Worm (Caenorhabditis elegans) whole organism, young adult: ENCODE data around the gene gmpr-1.
A peak's percentile ranks its signal among the peaks of the same experiment; 100 is the strongest.

Source experiments
- B0019.2 ChIP-seq: fragments of 200-800 bp; sonication (Bioruptor generic); conservative IDR thresholded peaks from 2 replicates; pipeline ENCODE4 v1.3.6; 2022; ENCODE audit warnings: missing genetic modification reagents, missing genetic modification characterization, missing compliant biosample characterization
- C06A6.2 ChIP-seq: fragments of 200-800 bp; sonication (Bioruptor generic); conservative IDR thresholded peaks from 2 replicates; pipeline ENCODE4 v1.3.6; 2022; ENCODE audit warnings: missing genetic modification characterization, missing compliant biosample characterization
- D2030.7 ChIP-seq: fragments of 200-800 bp; sonication (Bioruptor generic); IDR thresholded peaks from 2 replicates; pipeline ENCODE4 v1.3.6; 2022; ENCODE audit warnings: missing genetic modification reagents, missing genetic modification characterization, missing compliant biosample characterization
- F10E7.11 ChIP-seq: sonication (generic microtip); optimal IDR thresholded peaks from 2 replicates; lab custom pipeline; 2017; ENCODE audit warnings: mild to moderate bottlenecking, missing genetic modification characterization, moderate library complexity, missing compliant biosample characterization
- F39B2.1 ChIP-seq: fragments of 200-800 bp; sonication (Bioruptor generic); IDR thresholded peaks from 2 replicates; pipeline ENCODE4 v1.3.6; 2022; ENCODE audit warnings: missing genetic modification reagents, missing genetic modification characterization, missing compliant biosample characterization
- F49E8.2 ChIP-seq: sonication (generic microtip); optimal IDR thresholded peaks from 3 replicates; lab custom pipeline; 2017; ENCODE audit warnings: missing genetic modification characterization, mild to moderate bottlenecking, missing compliant biosample characterization, antibody characterized with exemption, moderate library complexity; ENCODE audit not compliant: insufficient read depth
- F52B5.7 ChIP-seq: sonication (generic microtip); optimal IDR thresholded peaks from 2 replicates; lab custom pipeline; 2016; ENCODE audit warnings: mild to moderate bottlenecking, missing genetic modification characterization, missing compliant biosample characterization
- Y53F4B.3 ChIP-seq: fragments of 200-800 bp; sonication (Bioruptor generic); IDR thresholded peaks from 2 replicates; pipeline ENCODE4 v1.3.6; 2022; ENCODE audit warnings: missing genetic modification reagents, missing genetic modification characterization, missing compliant biosample characterization
- Y53G8AR.9 ChIP-seq: fragments of 200-800 bp; sonication (Bioruptor generic); conservative IDR thresholded peaks from 2 replicates; pipeline ENCODE4 v1.3.6; 2022; ENCODE audit warnings: missing genetic modification reagents, missing genetic modification characterization, missing compliant biosample characterization
- Y56A3A.18 ChIP-seq: fragments of 200-800 bp; sonication (Bioruptor generic); IDR thresholded peaks from 2 replicates; pipeline ENCODE4 v1.3.6; 2022; ENCODE audit warnings: missing genetic modification reagents, missing genetic modification characterization, missing compliant biosample characterization
- Y79H2A.3 ChIP-seq: fragments of 200-800 bp; sonication (Bioruptor generic); conservative IDR thresholded peaks from 2 replicates; pipeline ENCODE4 v1.3.6; 2022; ENCODE audit warnings: missing genetic modification reagents, missing genetic modification characterization, missing compliant biosample characterization
- akir-1 ChIP-seq: fragments of 200-800 bp; sonication (Bioruptor generic); optimal IDR thresholded peaks from 2 replicates; lab custom pipeline; 2018; ENCODE audit warnings: mild to moderate bottlenecking, missing genetic modification characterization, moderate library complexity, missing compliant biosample characterization
- ama-1 ChIP-seq, 3 experiments: fragments of 150-350 bp in 1 of 3; sonication (generic microtip) in 2 of 3; optimal IDR thresholded peaks; 2 replicates each; lab custom pipeline; 2014 to 2018; ENCODE audit warnings: missing biosample characterization in 2 of 3, missing genetic modification characterization in 2 of 3, missing genetic modification reagents in 2 of 3
- aptf-2 ChIP-seq: fragments of 200-800 bp; sonication (Bioruptor generic); conservative IDR thresholded peaks from 2 replicates; pipeline ENCODE4 v1.3.6; 2022; ENCODE audit warnings: missing genetic modification reagents, missing genetic modification characterization, missing compliant biosample characterization
- atf-7 ChIP-seq: sonication (generic microtip); optimal IDR thresholded peaks from 2 replicates; lab custom pipeline; 2017; ENCODE audit warnings: mild to moderate bottlenecking, missing genetic modification characterization, missing compliant biosample characterization
- athp-1 ChIP-seq: sonication (generic microtip); optimal IDR thresholded peaks from 2 replicates; lab custom pipeline; 2017; ENCODE audit warnings: mild to moderate bottlenecking, missing genetic modification characterization, missing compliant biosample characterization
- attf-5 ChIP-seq: fragments of 200-800 bp; sonication (Bioruptor generic); optimal IDR thresholded peaks from 2 replicates; lab custom pipeline; 2018; ENCODE audit warnings: mild to moderate bottlenecking, missing genetic modification characterization, missing compliant biosample characterization
- bed-1 ChIP-seq: fragments of 200-800 bp; sonication (Bioruptor generic); IDR thresholded peaks from 2 replicates; pipeline ENCODE4 v1.3.6; 2022; ENCODE audit warnings: missing genetic modification reagents, missing genetic modification characterization, missing compliant biosample characterization
- chd-7 ChIP-seq: sonication (generic microtip); optimal IDR thresholded peaks from 2 replicates; lab custom pipeline; 2016; ENCODE audit warnings: mild to moderate bottlenecking, missing genetic modification characterization, moderate library complexity, missing compliant biosample characterization
- die-1 ChIP-seq: sonication (generic microtip); optimal IDR thresholded peaks from 2 replicates; lab custom pipeline; 2016; ENCODE audit warnings: missing genotype, mild to moderate bottlenecking, missing genetic modification characterization, missing compliant biosample characterization
- dox-1 ChIP-seq: fragments of 200-800 bp; sonication (Bioruptor generic); IDR thresholded peaks from 2 replicates; pipeline ENCODE4 v1.3.6; 2022; ENCODE audit warnings: missing genetic modification reagents, missing genetic modification characterization, missing compliant biosample characterization
- dpff-1 ChIP-seq: sonication (generic microtip); optimal IDR thresholded peaks from 2 replicates; lab custom pipeline; 2017; ENCODE audit warnings: mild to moderate bottlenecking, missing genetic modification characterization, missing compliant biosample characterization
- egl-18 ChIP-seq: fragments of 200-800 bp; sonication (Bioruptor generic); IDR thresholded peaks from 2 replicates; pipeline ENCODE4 v1.3.6; 2022; ENCODE audit warnings: missing genetic modification reagents, missing genetic modification characterization, missing compliant biosample characterization
- ekl-4 ChIP-seq: fragments of 200-800 bp; sonication (Bioruptor generic); IDR thresholded peaks from 2 replicates; pipeline ENCODE4 v1.3.6; 2022; ENCODE audit warnings: missing genetic modification reagents, missing genetic modification characterization, missing compliant biosample characterization
- ets-4 ChIP-seq: fragments of 200-800 bp; sonication (Bioruptor generic); optimal IDR thresholded peaks from 2 replicates; lab custom pipeline; 2018; ENCODE audit warnings: mild to moderate bottlenecking, missing genetic modification characterization, missing compliant biosample characterization
- hlh-26 ChIP-seq: fragments of 200-800 bp; sonication (Bioruptor generic); conservative IDR thresholded peaks from 2 replicates; pipeline ENCODE4 v1.3.6; 2022; ENCODE audit warnings: missing genetic modification reagents, missing genetic modification characterization, missing compliant biosample characterization
- lag-1 ChIP-seq: fragments of 200-800 bp; sonication (Bioruptor generic); IDR thresholded peaks from 2 replicates; pipeline ENCODE4 v1.3.6; 2022; ENCODE audit warnings: missing genetic modification reagents, missing genetic modification characterization, missing compliant biosample characterization
- let-607 ChIP-seq, 2 experiments: fragments of 200-800 bp in 1 of 2; sonication (Bioruptor generic) in 1 of 2; sonication (generic microtip) in 1 of 2; optimal IDR thresholded peaks; 2 replicates each; lab custom pipeline; 2016 to 2018; ENCODE audit warnings: mild to moderate bottlenecking in 2 of 2, missing compliant biosample characterization in 2 of 2, missing genetic modification characterization in 2 of 2, moderate library complexity in 2 of 2, missing genotype in 1 of 2
- lin-26 ChIP-seq: fragments of 200-800 bp; sonication (Bioruptor generic); IDR thresholded peaks from 2 replicates; pipeline ENCODE4 v1.3.6; 2022; ENCODE audit warnings: missing genetic modification reagents, missing genetic modification characterization, missing compliant biosample characterization
- lin-40 ChIP-seq: sonication (generic microtip); optimal IDR thresholded peaks from 2 replicates; lab custom pipeline; 2016; ENCODE audit warnings: missing genetic modification characterization, mild to moderate bottlenecking, missing compliant biosample characterization, missing genotype, missing genetic modification reagents
- lin-54 ChIP-seq: fragments of 200-800 bp; sonication (Bioruptor generic); optimal IDR thresholded peaks from 2 replicates; lab custom pipeline; 2018; ENCODE audit warnings: mild to moderate bottlenecking, missing genetic modification characterization, missing compliant biosample characterization
- lsl-1 ChIP-seq: fragments of 200-800 bp; sonication (Bioruptor generic); optimal IDR thresholded peaks from 2 replicates; lab custom pipeline; 2018; ENCODE audit warnings: mild to moderate bottlenecking, missing genetic modification characterization, moderate library complexity, missing compliant biosample characterization
- mcd-1 ChIP-seq: fragments of 200-800 bp; sonication (Bioruptor generic); IDR thresholded peaks from 2 replicates; pipeline ENCODE4 v1.3.6; 2022; ENCODE audit warnings: missing genetic modification reagents, missing genetic modification characterization, missing compliant biosample characterization
- mes-4 ChIP-seq: sonication (generic microtip); optimal IDR thresholded peaks from 2 replicates; lab custom pipeline; 2016; ENCODE audit warnings: missing genotype, missing genetic modification characterization, missing compliant biosample characterization
- nfya-1 ChIP-seq: sonication (generic microtip); optimal IDR thresholded peaks from 2 replicates; lab custom pipeline; 2017; ENCODE audit warnings: antibody characterized with exemption, missing compliant biosample characterization, missing genetic modification characterization, borderline replicate concordance; ENCODE audit not compliant: insufficient read depth
- nhr-27 ChIP-seq: fragments of 200-800 bp; sonication (Bioruptor generic); optimal IDR thresholded peaks from 2 replicates; lab custom pipeline; 2018; ENCODE audit warnings: mild to moderate bottlenecking, missing genetic modification characterization, moderate library complexity, missing compliant biosample characterization
- nhr-80 ChIP-seq: sonication (generic microtip); optimal IDR thresholded peaks from 2 replicates; lab custom pipeline; 2016; ENCODE audit warnings: missing genetic modification characterization, missing compliant biosample characterization
- pbrm-1 ChIP-seq: fragments of 200-800 bp; sonication (Bioruptor generic); IDR thresholded peaks from 2 replicates; pipeline ENCODE4 v1.3.6; 2022; ENCODE audit warnings: missing genetic modification reagents, missing genetic modification characterization, missing compliant biosample characterization
- rcor-1 ChIP-seq: fragments of 200-800 bp; sonication (Bioruptor generic); IDR thresholded peaks from 2 replicates; pipeline ENCODE4 v1.3.6; 2022; ENCODE audit warnings: missing genetic modification reagents, missing genetic modification characterization, missing compliant biosample characterization
- snpc-1.3 ChIP-seq: sonication (generic microtip); optimal IDR thresholded peaks from 2 replicates; lab custom pipeline; 2017; ENCODE audit warnings: missing genetic modification characterization, mild to moderate bottlenecking, missing compliant biosample characterization, antibody characterized with exemption, moderate library complexity, missing genotype, missing genetic modification reagents; ENCODE audit not compliant: insufficient read depth
- snpc-4 ChIP-seq, 5 experiments: fragments of 150-350 bp in 1 of 5; sonication (generic microtip) in 4 of 5; optimal IDR thresholded peaks; 2 replicates each; lab custom pipeline; 2014 to 2018; ENCODE audit warnings: missing genetic modification characterization in 5 of 5, missing biosample characterization in 3 of 5, antibody characterized with exemption in 2 of 5, mild to moderate bottlenecking in 2 of 5, missing compliant biosample characterization in 2 of 5, missing genotype in 2 of 5, moderate library complexity in 2 of 5, missing genetic modification reagents in 1 of 5
- tbp1 ChIP-seq: fragments of 200-800 bp; sonication (Bioruptor generic); optimal IDR thresholded peaks from 2 replicates; lab custom pipeline; 2018; ENCODE audit warnings: mild to moderate bottlenecking, missing genetic modification characterization, missing compliant biosample characterization
- tlf-1 ChIP-seq: fragments of 200-800 bp; sonication (Bioruptor generic); optimal IDR thresholded peaks from 2 replicates; lab custom pipeline; 2018; ENCODE audit warnings: mild to moderate bottlenecking, missing genetic modification characterization, missing compliant biosample characterization
- unc-130 ChIP-seq: sonication (generic microtip); optimal IDR thresholded peaks from 2 replicates; lab custom pipeline; 2016; ENCODE audit warnings: missing genetic modification reagents, missing genetic modification characterization, missing compliant biosample characterization
- zim-3 ChIP-seq: sonication (generic microtip); optimal IDR thresholded peaks from 2 replicates; lab custom pipeline; 2017; ENCODE audit warnings: mild to moderate bottlenecking, missing genetic modification characterization, moderate library complexity, missing compliant biosample characterization
- ztf-18 ChIP-seq: sonication (generic microtip); optimal IDR thresholded peaks from 2 replicates; lab custom pipeline; 2016; ENCODE audit warnings: missing genotype, mild to moderate bottlenecking, missing genetic modification characterization, missing compliant biosample characterization
- ztf-3 ChIP-seq: fragments of 200-800 bp; sonication (Bioruptor generic); optimal IDR thresholded peaks from 2 replicates; lab custom pipeline; 2018; ENCODE audit warnings: mild to moderate bottlenecking, missing genetic modification characterization, missing compliant biosample characterization

The gmpr-1 gene

ce11 chrV:4373656-4374055 is 2.5 kb upstream of the gmpr-1 start:
- TF ChIP-seq akir-1 (GFP tag; lab: Kevin White, UChicago) (no peak), C06A6.2 (GFP tag; lab: Robert Waterston, UW) (no peak), ztf-3 (no peak), lag-1 (GFP tag; lab: Robert Waterston, UW) (no peak), die-1 (tag; lab: Kevin White, UChicago) (no peak), dpff-1 (tag; lab: Kevin White, UChicago) (no peak), nhr-80 (tag; lab: Kevin White, UChicago) (no peak), zim-3 (no peak), lin-26 (GFP tag; lab: Robert Waterston, UW) (no peak), snpc-4 (GFP tag; optimal IDR thresholded peaks at IDR 0.05; lab: Kevin White, UChicago) (no peak), snpc-4 (tag; optimal IDR thresholded peaks at IDR 0.05; lab: Kevin White, UChicago) (peak in 1 of 4 experiments; percentile 0), lsl-1 (GFP tag; lab: Kevin White, UChicago) (peak; percentile 14), F10E7.11 (no peak), B0019.2 (no peak), lin-40 (tag; lab: Kevin White, UChicago) (no peak), nfya-1 (tag; lab: Kevin White, UChicago) (no peak), mes-4 (no peak), lin-54 (GFP tag; lab: Kevin White, UChicago) (no peak), ekl-4 (GFP tag; lab: Robert Waterston, UW) (0 out of 2 replicates have a peak, but pooled peaks have one; percentile 44), aptf-2 (GFP tag; lab: Robert Waterston, UW) (no peak), unc-130 (no peak), F52B5.7 (tag; lab: Kevin White, UChicago) (no peak), Y79H2A.3 (GFP tag; lab: Robert Waterston, UW) (peak; percentile 76; the same call in 1 of the 2 replicates), pbrm-1 (no peak), athp-1 (peak; percentile 35), F39B2.1 (GFP tag; lab: Robert Waterston, UW) (no peak), Y53G8AR.9 (GFP tag; lab: Robert Waterston, UW) (no peak), tlf-1 (GFP tag; lab: Kevin White, UChicago) (no peak), snpc-1.3 (peak; percentile 51), dox-1 (GFP tag; lab: Robert Waterston, UW) (no peak), D2030.7 (GFP tag; lab: Robert Waterston, UW) (0 out of 2 replicates have a peak, but pooled peaks have one; percentile 28), tbp1 (no peak), bed-1 (no peak), F49E8.2 (peak; percentile 23), Y56A3A.18 (GFP tag; lab: Robert Waterston, UW) (no peak), ama-1 (optimal IDR thresholded peaks at IDR 0.05; lab: Kevin White, UChicago) (no peak), ama-1 (GFP tag; optimal IDR thresholded peaks at IDR 0.05; lab: Kevin White, UChicago) (peak; percentile 15 to 52), egl-18 (GFP tag; lab: Robert Waterston, UW) (no peak), rcor-1 (GFP tag; lab: Robert Waterston, UW) (no peak), ztf-18 (tag; lab: Kevin White, UChicago) (no peak), chd-7 (no peak), ets-4 (no peak), nhr-27 (tag; lab: Kevin White, UChicago) (no peak), atf-7 (no peak), Y53F4B.3 (no peak), attf-5 (GFP tag; lab: Kevin White, UChicago) (no peak), mcd-1 (GFP tag; lab: Robert Waterston, UW) (no peak), let-607 (tag; optimal IDR thresholded peaks at IDR 0.05; lab: Kevin White, UChicago) (no peak), hlh-26 (GFP tag; lab: Robert Waterston, UW) (no peak)
